Fruit fly (Drosophila melanogaster) whole organism, prepupa: ENCODE results near the gene CG43407.

ENCODE experiments used
- CG15336 ChIP-seq: fragments of 200-800 bp; sonication (Bioruptor generic); IDR thresholded peaks from 2 replicates; pipeline ENCODE4 v1.3.6; 2022; ENCODE audit warnings: missing biosample characterization, missing genetic modification characterization
- CG34406 ChIP-seq: fragments of 200-800 bp; sonication (Bioruptor generic); optimal IDR thresholded peaks from 3 replicates; lab custom pipeline; 2016; ENCODE audit warnings: missing biosample characterization, missing genetic modification characterization
- CG6808 ChIP-seq: fragments of 200-800 bp; sonication (Bioruptor generic); optimal IDR thresholded peaks from 3 replicates; lab custom pipeline; 2017; ENCODE audit warnings: missing biosample characterization, missing genetic modification characterization, mild to moderate bottlenecking, moderate library complexity, missing genetic modification reagents
- CG7368 ChIP-seq: fragments of 200-800 bp; sonication (Bioruptor generic); optimal IDR thresholded peaks from 3 replicates; lab custom pipeline; 2016; ENCODE audit warnings: missing biosample characterization, missing genetic modification characterization
- Eip78C ChIP-seq: fragments of 200-800 bp; sonication (Bioruptor generic); peaks from one replicate; lab custom pipeline; 2016; ENCODE audit warnings: missing biosample characterization, missing genetic modification characterization
- Ets21C ChIP-seq: fragments of 200-800 bp; sonication (Bioruptor generic); optimal IDR thresholded peaks from 3 replicates; lab custom pipeline; 2016; ENCODE audit warnings: missing biosample characterization, missing genetic modification characterization
- Hr38 ChIP-seq: sonication (Bioruptor generic); optimal IDR thresholded peaks from 2 replicates; lab custom pipeline; 2016; ENCODE audit warnings: missing biosample characterization, missing genetic modification characterization
- Smox ChIP-seq: fragments of 200-800 bp; sonication (Bioruptor generic); optimal IDR thresholded peaks from 3 replicates; lab custom pipeline; 2016; ENCODE audit warnings: missing biosample characterization, missing genetic modification characterization
- cyc ChIP-seq: fragments of 200-800 bp; sonication (Bioruptor generic); optimal IDR thresholded peaks from 3 replicates; lab custom pipeline; 2016; ENCODE audit warnings: missing biosample characterization, missing genetic modification characterization
- dac ChIP-seq: fragments of 200-800 bp; sonication (Bioruptor generic); optimal IDR thresholded peaks from 2 replicates; lab custom pipeline; 2017; ENCODE audit warnings: missing biosample characterization, mild to moderate bottlenecking, missing genetic modification characterization
- salr ChIP-seq, 2 experiments: fragments of 200-800 bp; sonication (Bioruptor generic); optimal IDR thresholded peaks; 3 replicates each; lab custom pipeline; 2016 to 2018; ENCODE audit warnings: missing biosample characterization in 2 of 2, missing genetic modification characterization in 2 of 2, mild to moderate bottlenecking in 1 of 2
- topi ChIP-seq: fragments of 200-800 bp; sonication (Bioruptor generic); optimal IDR thresholded peaks from 3 replicates; lab custom pipeline; 2016; ENCODE audit warnings: missing biosample characterization, missing genetic modification characterization

- TF ChIP-seq Eip78C (GFP tag; lab: Kevin White, UChicago) = peak; percentile 88
- peak; percentile 72 for TF ChIP-seq topi (GFP tag; lab: Kevin White, UChicago)
- no peak for TF ChIP-seq Hr38
- no peak for TF ChIP-seq dac (GFP tag; lab: Kevin White, UChicago)
- no peak for TF ChIP-seq salr (GFP tag; optimal IDR thresholded peaks at IDR 0.05; lab: Kevin White, UChicago)
- TF ChIP-seq Ets21C (GFP tag; lab: Kevin White, UChicago) = no peak
- TF ChIP-seq CG15336 = 0 out of 2 replicates have a peak, but pooled peaks have one; percentile 20
- peak; percentile 54 for TF ChIP-seq CG7368 (GFP tag; lab: Kevin White, UChicago)
- peak; percentile 66 for TF ChIP-seq Smox (GFP tag; lab: Kevin White, UChicago)
- peak; percentile 50 for TF ChIP-seq CG34406 (GFP tag; lab: Kevin White, UChicago)
- TF ChIP-seq CG6808 (GFP tag; lab: Kevin White, UChicago) = peak; percentile 48
- TF ChIP-seq cyc (GFP tag; lab: Kevin White, UChicago) = peak; percentile 77
Observed at dm6 chr3L:19024800-19025199, 28.4 kb downstream of the CG43407 start.
